Worm (Caenorhabditis elegans): ENCODE data around the gene C46F11.6.

The C46F11.6 gene

ce11 chrIII:3694572-3694971 lies 24.3 kb upstream of the C46F11.6 start, which contains the start of gene npr-15:
TSS of gene npr-15 (minus strand) at chrIII:3694672.
- TF ChIP-seq sea-2 (GFP tag; optimal IDR thresholded peaks at IDR 0.05): no peak

- TF ChIP-seq pqm-1 (tag; optimal IDR thresholded peaks at IDR 0.05) (no peak), nhr-43 (tag; optimal IDR thresholded peaks at IDR 0.05; ENCODE audit: poor library complexity, severe bottlenecking) (no peak), nhr-237 (tag; optimal IDR thresholded peaks at IDR 0.05) (no peak), R02D3.7 (tag; optimal IDR thresholded peaks at IDR 0.05) (no peak), zag-1 (tag; optimal IDR thresholded peaks at IDR 0.05) (no peak), nhr-12 (tag; optimal IDR thresholded peaks at IDR 0.05) (no peak), skn-1 (tag; optimal IDR thresholded peaks at IDR 0.05) (no peak), ztf-4 (tag; optimal IDR thresholded peaks at IDR 0.05) (no peak), nhr-23 (tag; optimal IDR thresholded peaks at IDR 0.05) (no peak), elt-2 (tag; optimal IDR thresholded peaks at IDR 0.05) (no peak), jun-1 (tag; optimal IDR thresholded peaks at IDR 0.05) (no peak), nhr-76 (tag; optimal IDR thresholded peaks at IDR 0.05) (no peak), tbx-2 (tag; optimal IDR thresholded peaks at IDR 0.05) (no peak)
These were observed 22.3 kb upstream of the C46F11.6 start for ce11 chrIII:3692516-3692915.

ce11 chrIII:3682869-3683403 lies 12.7 kb upstream of the C46F11.6 start:
- TF ChIP-seq elt-3 (tag; optimal IDR thresholded peaks at IDR 0.05) (no peak), ceh-16 (tag; optimal IDR thresholded peaks at IDR 0.05) (no peak), zag-1 (tag; optimal IDR thresholded peaks at IDR 0.05) (no peak), nfya-1 (tag; optimal IDR thresholded peaks at IDR 0.05; ENCODE audit: insufficient read depth) (peak; percentile 87), fkh-2 (tag; optimal IDR thresholded peaks at IDR 0.05) (no peak)

DNA sequence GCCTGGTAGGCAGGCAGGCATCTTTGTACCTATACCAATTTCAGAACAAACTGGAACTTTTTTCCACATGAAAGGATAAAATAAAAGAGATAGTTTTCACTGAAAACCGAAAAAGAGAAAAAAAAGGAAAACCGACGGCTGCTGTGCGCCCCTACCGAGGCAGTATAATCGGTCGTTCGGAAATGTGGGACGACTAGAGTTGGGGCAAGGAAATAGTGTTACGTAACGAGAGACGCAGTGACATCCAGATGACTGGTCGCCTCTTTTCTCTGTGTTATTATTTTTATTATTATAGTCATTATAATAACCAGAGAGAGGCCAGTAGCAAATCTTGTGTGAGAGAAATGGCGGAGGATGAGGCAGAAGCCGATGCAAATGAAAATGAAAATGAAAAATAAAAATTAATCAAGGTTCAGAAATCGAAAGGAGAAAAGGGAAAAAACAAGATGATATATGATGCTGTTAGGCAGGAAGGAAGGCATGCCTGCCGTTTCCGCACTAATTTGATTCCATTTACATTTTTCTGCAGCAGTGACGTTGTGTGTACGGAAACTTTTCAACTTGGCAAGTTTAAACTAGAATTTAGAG lies 11.2 kb upstream of the C46F11.6 start:
- TF ChIP-seq nhr-11 (tag; optimal IDR thresholded peaks at IDR 0.05) (no peak), nhr-23 (tag; optimal IDR thresholded peaks at IDR 0.05) (peak; percentile 23), hmg-11 (tag; optimal IDR thresholded peaks at IDR 0.05) (peak; percentile 29), sea-2 (GFP tag; optimal IDR thresholded peaks at IDR 0.05) (no peak), nhr-237 (tag; optimal IDR thresholded peaks at IDR 0.05) (no peak), nhr-76 (tag; optimal IDR thresholded peaks at IDR 0.05) (no peak), ceh-28 (tag; optimal IDR thresholded peaks at IDR 0.05) (no peak), fkh-10 (GFP tag; optimal IDR thresholded peaks at IDR 0.05) (no peak), ceh-9 (tag; optimal IDR thresholded peaks at IDR 0.05) (no peak), skn-1 (tag; optimal IDR thresholded peaks at IDR 0.05) (no peak), nfya-1 (tag; optimal IDR thresholded peaks at IDR 0.05; ENCODE audit: insufficient read depth) (peak; percentile 32), aly-2 (tag; optimal IDR thresholded peaks at IDR 0.05) (no peak), ztf-4 (tag; optimal IDR thresholded peaks at IDR 0.05) (no peak), ztf-11 (tag; optimal IDR thresholded peaks at IDR 0.05) (no peak)

DNA sequence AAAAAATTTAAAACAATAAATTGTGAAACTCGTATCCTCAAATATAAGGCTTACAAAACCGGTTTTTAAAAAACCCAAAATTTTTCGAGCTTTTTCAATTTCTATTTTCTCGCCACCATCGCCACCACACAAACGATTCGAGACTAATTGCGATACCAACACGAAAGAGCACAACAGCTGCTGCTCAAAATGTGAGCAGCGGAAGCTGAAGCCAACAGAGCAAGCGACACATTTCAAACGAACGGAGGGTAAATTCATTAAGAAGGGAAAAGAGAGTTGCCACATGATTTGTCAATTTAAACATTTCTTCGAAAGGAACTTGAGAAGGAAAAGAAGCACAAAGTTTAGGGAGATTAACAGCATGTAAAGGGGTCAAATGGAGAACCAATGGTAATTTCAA lies 8.8 kb upstream of the C46F11.6 start:
- TF ChIP-seq nhr-25 (tag; optimal IDR thresholded peaks at IDR 0.05): no peak
- TF ChIP-seq lin-39 (tag; optimal IDR thresholded peaks at IDR 0.05): peak; percentile 36

ce11 chrIII:3677378-3677777 lies 7.1 kb upstream of the C46F11.6 start:
- TF ChIP-seq nhr-237 (tag; optimal IDR thresholded peaks at IDR 0.05): no peak
- TF ChIP-seq eor-1 (tag; optimal IDR thresholded peaks at IDR 0.05): no peak
- peak; percentile 5 for TF ChIP-seq fkh-2 (tag; optimal IDR thresholded peaks at IDR 0.05)
- peak; percentile 15 for TF ChIP-seq lsy-12 (tag; optimal IDR thresholded peaks at IDR 0.05)
- no peak for TF ChIP-seq elt-1 (tag; optimal IDR thresholded peaks at IDR 0.05)
- no peak for TF ChIP-seq R02D3.7 (tag; optimal IDR thresholded peaks at IDR 0.05)
- no peak for TF ChIP-seq zag-1 (tag; optimal IDR thresholded peaks at IDR 0.05)
- peak; percentile 15 for TF ChIP-seq jun-1 (tag; optimal IDR thresholded peaks at IDR 0.05)
- TF ChIP-seq egl-5 (tag; optimal IDR thresholded peaks at IDR 0.05): peak; percentile 80
- TF ChIP-seq snpc-4 (tag; optimal IDR thresholded peaks at IDR 0.05): peak; percentile 17
- no peak for TF ChIP-seq nhr-23 (tag; optimal IDR thresholded peaks at IDR 0.05)
- TF ChIP-seq pha-4 (tag; optimal IDR thresholded peaks at IDR 0.05): peak; percentile 63
- TF ChIP-seq tbx-2 (tag; optimal IDR thresholded peaks at IDR 0.05): peak; percentile 11
- peak; percentile 89 for TF ChIP-seq lin-39 (tag; optimal IDR thresholded peaks at IDR 0.05)
- peak; percentile 78 for TF ChIP-seq hmg-11 (tag; optimal IDR thresholded peaks at IDR 0.05)
- no peak for TF ChIP-seq nhr-67 (tag; optimal IDR thresholded peaks at IDR 0.05)
- peak; percentile 82 for TF ChIP-seq fkh-10 (GFP tag; optimal IDR thresholded peaks at IDR 0.05)
- TF ChIP-seq ceh-28 (tag; optimal IDR thresholded peaks at IDR 0.05): peak; percentile 90
- TF ChIP-seq ama-1 (optimal IDR thresholded peaks at IDR 0.05): peak; percentile 26
- peak; percentile 83 for TF ChIP-seq nfya-1 (tag; optimal IDR thresholded peaks at IDR 0.05; ENCODE audit: insufficient read depth)
- TF ChIP-seq sea-2 (GFP tag; optimal IDR thresholded peaks at IDR 0.05): peak; percentile 18
- TF ChIP-seq lin-15B (tag; optimal IDR thresholded peaks at IDR 0.05): peak; percentile 43
